Fruit fly (Drosophila melanogaster) whole organism, prepupa: ENCODE results near the gene CG18259.

ENCODE experiments used
- CG16779 ChIP-seq: fragments of 200-800 bp; sonication (Bioruptor generic); optimal IDR thresholded peaks from 3 replicates; lab custom pipeline; 2017; ENCODE audit warnings: missing biosample characterization, mild to moderate bottlenecking, missing genetic modification characterization
- CG3919 ChIP-seq: fragments of 200-800 bp; sonication (Bioruptor generic); optimal IDR thresholded peaks from 3 replicates; lab custom pipeline; 2016; ENCODE audit warnings: missing biosample characterization, missing genetic modification characterization
- CG8119 ChIP-seq: fragments of 200-800 bp; sonication (Bioruptor generic); IDR thresholded peaks from 3 replicates; pipeline ENCODE4 v1.3.6; 2022; ENCODE audit warnings: missing biosample characterization, missing genetic modification characterization
- Eip75B ChIP-seq: fragments of 200-800 bp; sonication (Bioruptor generic); optimal IDR thresholded peaks from 3 replicates; lab custom pipeline; 2016; ENCODE audit warnings: missing biosample characterization, missing genetic modification characterization
- Lpt ChIP-seq: fragments of 200-800 bp; sonication (Bioruptor generic); optimal IDR thresholded peaks from 3 replicates; lab custom pipeline; 2016; ENCODE audit warnings: missing biosample characterization, missing genetic modification characterization
- acj6 ChIP-seq: fragments of 200-800 bp; sonication (Bioruptor generic); optimal IDR thresholded peaks from 3 replicates; lab custom pipeline; 2016; ENCODE audit warnings: missing biosample characterization, missing genetic modification characterization
- fd59A ChIP-seq: fragments of 200-800 bp; sonication (Bioruptor generic); optimal IDR thresholded peaks from 2 replicates; lab custom pipeline; 2017; ENCODE audit warnings: missing biosample characterization, mild to moderate bottlenecking, missing genetic modification characterization, missing genetic modification reagents
- fd85E ChIP-seq: fragments of 200-800 bp; sonication (Bioruptor generic); optimal IDR thresholded peaks from 3 replicates; lab custom pipeline; 2016; ENCODE audit warnings: missing biosample characterization, missing genetic modification characterization
- ss ChIP-seq, 2 experiments: fragments of 200-800 bp; sonication (Bioruptor generic); optimal IDR thresholded peaks; 2 replicates in 1 of 2; 3 replicates in 1 of 2; lab custom pipeline; 2017 to 2018; ENCODE audit warnings: mild to moderate bottlenecking in 2 of 2, missing biosample characterization in 2 of 2, missing genetic modification characterization in 2 of 2, moderate library complexity in 1 of 2

DNA sequence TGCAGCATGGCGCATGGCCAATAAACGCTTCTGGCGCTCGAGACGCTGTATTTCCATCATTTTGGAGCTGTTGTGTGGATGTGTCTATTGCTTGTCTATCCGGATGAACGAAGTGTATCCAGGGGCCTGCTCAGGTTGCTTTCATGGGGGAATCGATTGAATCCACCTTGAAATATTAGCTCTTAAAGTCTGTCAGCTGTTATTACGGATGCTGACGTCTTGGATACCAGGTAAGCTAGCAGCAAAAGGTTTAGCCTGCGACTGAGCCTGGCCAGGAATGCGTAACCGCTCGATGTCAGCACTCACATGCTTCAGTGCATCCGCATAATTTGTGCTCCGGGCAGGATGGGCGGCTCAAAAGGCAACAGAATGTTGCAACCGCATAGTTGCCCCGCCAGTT lies 35.1 kb downstream of the CG18259 start, which contains the start of gene CG12609:
- no peak for TF ChIP-seq acj6 (GFP tag; lab: Kevin White, UChicago)
- TF ChIP-seq ss (GFP tag; optimal IDR thresholded peaks at IDR 0.05; lab: Kevin White, UChicago), result no peak
- TF ChIP-seq CG8119 (GFP tag; lab: Robert Waterston, UW), result no peak
- TF ChIP-seq fd85E (GFP tag; lab: Kevin White, UChicago), result no peak
- TF ChIP-seq Eip75B (GFP tag; lab: Kevin White, UChicago), result no peak
- TF ChIP-seq fd59A (GFP tag; lab: Kevin White, UChicago), result no peak
- no peak for TF ChIP-seq CG16779 (tag; lab: Kevin White, UChicago)
- no peak for TF ChIP-seq CG3919 (GFP tag; lab: Kevin White, UChicago)
- no peak for TF ChIP-seq Lpt (GFP tag; lab: Kevin White, UChicago)
